Worm (Caenorhabditis elegans) whole organism, L3 larva: ENCODE data around the gene irld-66.

Source experiments
- ZK546.5 ChIP-seq: sonication (generic microtip); optimal IDR thresholded peaks from 2 replicates; lab custom pipeline; 2017; ENCODE audit warnings: missing biosample characterization, missing genetic modification characterization
- ama-1 ChIP-seq: fragments of 150-350 bp; optimal IDR thresholded peaks from 2 replicates; lab custom pipeline; 2018
- ceh-16 ChIP-seq: sonication (generic microtip); optimal IDR thresholded peaks from 2 replicates; lab custom pipeline; 2017; ENCODE audit warnings: missing biosample characterization, missing genetic modification characterization
- ceh-28 ChIP-seq: fragments of 150-350 bp; optimal IDR thresholded peaks from 2 replicates; lab custom pipeline; 2014; ENCODE audit warnings: missing biosample characterization, missing genetic modification reagents, missing genetic modification characterization
- ceh-82 ChIP-seq: fragments of 150-350 bp; optimal IDR thresholded peaks from 2 replicates; lab custom pipeline; 2014; ENCODE audit warnings: missing biosample characterization, missing genetic modification characterization
- ceh-9 ChIP-seq: sonication (generic microtip); optimal IDR thresholded peaks from 2 replicates; lab custom pipeline; 2018; ENCODE audit warnings: missing biosample characterization, missing genetic modification characterization
- daf-12 ChIP-seq: fragments of 150-350 bp; optimal IDR thresholded peaks from 2 replicates; lab custom pipeline; 2014; ENCODE audit warnings: missing biosample characterization, missing genetic modification reagents, missing genetic modification characterization
- egl-27 ChIP-seq: sonication (generic microtip); optimal IDR thresholded peaks from 4 replicates; lab custom pipeline; 2017; ENCODE audit warnings: missing biosample characterization, missing genetic modification reagents, missing genetic modification characterization
- egl-5 ChIP-seq: fragments of 150-350 bp; optimal IDR thresholded peaks from 2 replicates; lab custom pipeline; 2017; ENCODE audit warnings: missing biosample characterization, missing genetic modification reagents, missing genetic modification characterization, inconsistent platforms
- elt-2 ChIP-seq: sonication (generic microtip); optimal IDR thresholded peaks from 2 replicates; lab custom pipeline; 2016; ENCODE audit warnings: missing genetic modification reagents, mild to moderate bottlenecking, missing genetic modification characterization, missing compliant biosample characterization
- elt-3 ChIP-seq, 3 experiments: fragments of 150-350 bp in 1 of 3; sonication (generic microtip) in 2 of 3; optimal IDR thresholded peaks; 2 replicates in 2 of 3; 4 replicates in 1 of 3; lab custom pipeline; 2014 to 2017; ENCODE audit warnings: missing biosample characterization in 3 of 3, missing genetic modification characterization in 3 of 3
- fkh-10 ChIP-seq: sonication (generic microtip); optimal IDR thresholded peaks from 2 replicates; lab custom pipeline; 2017; ENCODE audit warnings: missing biosample characterization, missing genetic modification reagents, missing genetic modification characterization
- fkh-2 ChIP-seq: fragments of 150-350 bp; optimal IDR thresholded peaks from 2 replicates; lab custom pipeline; 2014; ENCODE audit warnings: missing biosample characterization, missing genetic modification reagents, missing genetic modification characterization
- hmg-11 ChIP-seq: sonication (generic microtip); optimal IDR thresholded peaks from 2 replicates; lab custom pipeline; 2016; ENCODE audit warnings: missing genetic modification characterization, missing compliant biosample characterization
- jun-1 ChIP-seq: fragments of 150-350 bp; optimal IDR thresholded peaks from 2 replicates; lab custom pipeline; 2014; ENCODE audit warnings: missing biosample characterization, missing genetic modification reagents, missing genetic modification characterization
- lin-15B ChIP-seq: fragments of 150-350 bp; optimal IDR thresholded peaks from 2 replicates; lab custom pipeline; 2014; ENCODE audit warnings: missing biosample characterization, missing genetic modification characterization
- lin-39 ChIP-seq: fragments of 150-350 bp; optimal IDR thresholded peaks from 2 replicates; lab custom pipeline; 2018; ENCODE audit warnings: missing biosample characterization, missing genetic modification reagents, missing genetic modification characterization
- lsy-12 ChIP-seq: sonication (generic microtip); optimal IDR thresholded peaks from 2 replicates; lab custom pipeline; 2016; ENCODE audit warnings: mild to moderate bottlenecking, missing genetic modification characterization, missing compliant biosample characterization
- mdl-1 ChIP-seq: fragments of 150-350 bp; optimal IDR thresholded peaks from 2 replicates; lab custom pipeline; 2014; ENCODE audit warnings: missing biosample characterization, missing genetic modification characterization
- mml-1 ChIP-seq: fragments of 150-350 bp; sonication (generic microtip); optimal IDR thresholded peaks from 3 replicates; lab custom pipeline; 2014; ENCODE audit warnings: missing biosample characterization, missing genetic modification characterization
- nfya-1 ChIP-seq: sonication (generic microtip); optimal IDR thresholded peaks from 2 replicates; lab custom pipeline; 2017; ENCODE audit warnings: missing genetic modification characterization, mild to moderate bottlenecking, missing compliant biosample characterization, antibody characterized with exemption, moderate library complexity; ENCODE audit not compliant: insufficient read depth
- nhr-11 ChIP-seq: fragments of 150-350 bp; optimal IDR thresholded peaks from 2 replicates; lab custom pipeline; 2014; ENCODE audit warnings: missing biosample characterization, missing genetic modification characterization
- nhr-12 ChIP-seq: fragments of 150-350 bp; optimal IDR thresholded peaks from 2 replicates; lab custom pipeline; 2014; ENCODE audit warnings: missing biosample characterization, missing genetic modification characterization
- nhr-23 ChIP-seq: fragments of 150-350 bp; optimal IDR thresholded peaks from 2 replicates; lab custom pipeline; 2014; ENCODE audit warnings: missing biosample characterization, missing genetic modification reagents, missing genetic modification characterization
- nhr-25 ChIP-seq: sonication (generic microtip); optimal IDR thresholded peaks from 2 replicates; lab custom pipeline; 2017; ENCODE audit warnings: missing biosample characterization, missing genetic modification characterization
- nhr-28 ChIP-seq: fragments of 150-350 bp; optimal IDR thresholded peaks from 2 replicates; lab custom pipeline; 2014; ENCODE audit warnings: missing biosample characterization, missing genetic modification characterization
- nhr-43 ChIP-seq: sonication (generic microtip); optimal IDR thresholded peaks from 2 replicates; lab custom pipeline; 2016; ENCODE audit warnings: mild to moderate bottlenecking, missing genetic modification characterization, missing compliant biosample characterization; ENCODE audit not compliant: poor library complexity, severe bottlenecking
- nhr-67 ChIP-seq: fragments of 150-350 bp; optimal IDR thresholded peaks from 2 replicates; lab custom pipeline; 2014; ENCODE audit warnings: missing biosample characterization, missing genetic modification characterization
- nhr-76 ChIP-seq: fragments of 150-350 bp; sonication (generic microtip); optimal IDR thresholded peaks from 5 replicates; lab custom pipeline; 2014; ENCODE audit warnings: missing biosample characterization, missing genetic modification characterization
- nhr-77 ChIP-seq: fragments of 150-350 bp; optimal IDR thresholded peaks from 2 replicates; lab custom pipeline; 2014; ENCODE audit warnings: missing biosample characterization, missing genetic modification characterization
- pha-4 ChIP-seq: fragments of 150-350 bp; optimal IDR thresholded peaks from 2 replicates; lab custom pipeline; 2014; ENCODE audit warnings: missing biosample characterization, missing genetic modification reagents, missing genetic modification characterization
- pqm-1 ChIP-seq: fragments of 150-350 bp; optimal IDR thresholded peaks from 2 replicates; lab custom pipeline; 2017; ENCODE audit warnings: missing biosample characterization, missing genetic modification characterization, inconsistent platforms
- sea-2 ChIP-seq: fragments of 150-350 bp; sonication (generic microtip); optimal IDR thresholded peaks from 4 replicates; lab custom pipeline; 2014; ENCODE audit warnings: missing biosample characterization, missing genetic modification reagents, missing genetic modification characterization
- skn-1 ChIP-seq: fragments of 150-350 bp; optimal IDR thresholded peaks from 2 replicates; lab custom pipeline; 2014; ENCODE audit warnings: missing biosample characterization, missing genetic modification characterization
- tbx-2 ChIP-seq: sonication (generic microtip); optimal IDR thresholded peaks from 2 replicates; lab custom pipeline; 2016; ENCODE audit warnings: mild to moderate bottlenecking, missing genetic modification characterization, missing compliant biosample characterization
- unc-39 ChIP-seq: sonication (generic microtip); optimal IDR thresholded peaks from 4 replicates; lab custom pipeline; 2017; ENCODE audit warnings: missing biosample characterization, missing genetic modification characterization
- unc-62 ChIP-seq: fragments of 150-350 bp; sonication (generic microtip); optimal IDR thresholded peaks from 4 replicates; lab custom pipeline; 2014; ENCODE audit warnings: missing biosample characterization, missing genetic modification reagents, missing genetic modification characterization
- ztf-11 ChIP-seq: fragments of 150-350 bp; optimal IDR thresholded peaks from 2 replicates; lab custom pipeline; 2014; ENCODE audit warnings: missing biosample characterization, missing genetic modification characterization
- ztf-4 ChIP-seq: fragments of 150-350 bp; optimal IDR thresholded peaks from 2 replicates; lab custom pipeline; 2014; ENCODE audit warnings: missing biosample characterization, missing genetic modification characterization

Gene irld-66

ce11 chrII:2923617-2924016, 17.0 kb downstream of the irld-66 start, which contains the start of gene ZK355.2:
Gene ZK355.2 (plus strand): TSS chrII:2923917.
- TF ChIP-seq sea-2: no peak
- TF ChIP-seq elt-2: peak; percentile 30

ce11 chrII:2922782-2923181, 17.9 kb downstream of the irld-66 start:
- TF ChIP-seq ceh-16 (no peak), nhr-43 (tag; lab: Kevin White, UChicago) (no peak), ceh-28 (no peak), nhr-67 (tag; lab: Kevin White, UChicago) (no peak)

- TF ChIP-seq pha-4 (tag; lab: Kevin White, UChicago) (peak; percentile 2), egl-5 (tag; lab: Kevin White, UChicago) (no peak), sea-2 (no peak), ZK546.5 (tag; lab: Kevin White, UChicago) (no peak), nhr-11 (no peak), nhr-76 (tag; lab: Kevin White, UChicago) (no peak), nhr-25 (tag; lab: Kevin White, UChicago) (no peak), mdl-1 (tag; lab: Kevin White, UChicago) (no peak), elt-2 (peak; percentile 77), fkh-2 (tag; lab: Kevin White, UChicago) (no peak), skn-1 (no peak), hmg-11 (no peak), nhr-28 (no peak), ama-1 (lab: Kevin White, UChicago) (peak; percentile 73), lin-15B (tag; lab: Kevin White, UChicago) (no peak), ztf-4 (tag; lab: Kevin White, UChicago) (no peak), mml-1 (tag; lab: Kevin White, UChicago) (no peak), lsy-12 (tag; lab: Kevin White, UChicago) (no peak), pqm-1 (tag; lab: Kevin White, UChicago) (peak; percentile 35), fkh-10 (no peak), egl-27 (tag; lab: Kevin White, UChicago) (no peak), elt-3 (tag; optimal IDR thresholded peaks at IDR 0.05; lab: Kevin White, UChicago) (no peak), daf-12 (tag; lab: Kevin White, UChicago) (no peak), lin-39 (tag; lab: Kevin White, UChicago) (no peak), tbx-2 (tag; lab: Kevin White, UChicago) (no peak), nhr-23 (tag; lab: Kevin White, UChicago) (no peak), nfya-1 (tag; lab: Kevin White, UChicago) (no peak), unc-39 (tag; lab: Kevin White, UChicago) (no peak), nhr-12 (no peak), ceh-9 (tag; lab: Kevin White, UChicago) (no peak), nhr-43 (tag; lab: Kevin White, UChicago) (no peak), unc-62 (GFP tag; lab: Kevin White, UChicago) (no peak), ceh-82 (no peak), ceh-28 (no peak), jun-1 (tag; lab: Kevin White, UChicago) (no peak)
Measured at ce11 chrII:2922359-2922758, 18.3 kb downstream of the irld-66 start.

- TF ChIP-seq nhr-67 (tag; lab: Kevin White, UChicago): no peak
- no peak for TF ChIP-seq sea-2
- TF ChIP-seq nhr-76 (tag; lab: Kevin White, UChicago): no peak
- TF ChIP-seq elt-2: no peak
- no peak for TF ChIP-seq nhr-12
- TF ChIP-seq nhr-77 (tag; lab: Kevin White, UChicago): no peak
- TF ChIP-seq lsy-12 (tag; lab: Kevin White, UChicago): no peak
- no peak for TF ChIP-seq ztf-11 (tag; lab: Kevin White, UChicago)
- no peak for TF ChIP-seq nhr-11
- TF ChIP-seq nhr-28: no peak
- TF ChIP-seq tbx-2 (tag; lab: Kevin White, UChicago): no peak
- TF ChIP-seq fkh-2 (tag; lab: Kevin White, UChicago): no peak
- TF ChIP-seq ceh-28: no peak
Measured at ce11 chrII:2921860-2922259, 18.8 kb downstream of the irld-66 start.
